Fruit fly (Drosophila melanogaster): ENCODE measurements around the gene Vajk1.

Gene Vajk1

dm6 chr2L:13923453-13923852 lies at the start of gene Vajk1:
Gene Vajk1 (minus strand): TSS chr2L:13923553.
- no peak for TF ChIP-seq noc (tag; optimal IDR thresholded peaks at IDR 0.05)

DNA sequence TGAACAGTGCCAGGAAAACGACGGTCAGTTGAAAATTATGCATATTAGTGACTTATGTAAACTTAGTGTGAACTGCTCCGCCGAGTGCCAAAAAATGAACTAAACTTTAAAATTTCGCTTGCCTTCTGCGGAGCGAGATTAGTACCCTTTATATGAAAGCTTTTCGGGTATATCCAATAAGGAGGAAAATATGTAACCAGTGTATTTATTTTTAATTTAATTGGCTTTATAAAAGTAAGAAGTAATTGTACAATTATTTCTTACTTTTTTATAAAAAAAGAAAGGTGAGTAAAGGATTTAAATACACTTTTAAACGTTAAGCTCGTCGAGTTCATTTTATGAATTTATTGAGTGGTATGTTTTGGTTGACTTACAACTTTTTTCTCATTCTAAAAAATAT lies 49.5 kb upstream of the Vajk1 start, which contains the start of gene He:
He (minus strand) TSS at position 101 of the 400 bp plus-strand sequence.
- TF ChIP-seq noc (tag; optimal IDR thresholded peaks at IDR 0.05) = no peak

dm6 chr2L:13969876-13970275 lies 46.5 kb upstream of the Vajk1 start, which contains the start of the genes NimB4 and NimB5:
Gene NimB4 (minus strand): TSS chr2L:13969976.
Gene NimB5 (plus strand): TSS chr2L:13970177.
- TF ChIP-seq noc (tag; optimal IDR thresholded peaks at IDR 0.05) = no peak

- TF ChIP-seq noc (tag; optimal IDR thresholded peaks at IDR 0.05) = no peak
These were observed 44.5 kb upstream of the Vajk1 start, which contains the start of gene NimB3 for dm6 chr2L:13967846-13968350. Gene NimB3 (minus strand): TSS chr2L:13967985.

DNA sequence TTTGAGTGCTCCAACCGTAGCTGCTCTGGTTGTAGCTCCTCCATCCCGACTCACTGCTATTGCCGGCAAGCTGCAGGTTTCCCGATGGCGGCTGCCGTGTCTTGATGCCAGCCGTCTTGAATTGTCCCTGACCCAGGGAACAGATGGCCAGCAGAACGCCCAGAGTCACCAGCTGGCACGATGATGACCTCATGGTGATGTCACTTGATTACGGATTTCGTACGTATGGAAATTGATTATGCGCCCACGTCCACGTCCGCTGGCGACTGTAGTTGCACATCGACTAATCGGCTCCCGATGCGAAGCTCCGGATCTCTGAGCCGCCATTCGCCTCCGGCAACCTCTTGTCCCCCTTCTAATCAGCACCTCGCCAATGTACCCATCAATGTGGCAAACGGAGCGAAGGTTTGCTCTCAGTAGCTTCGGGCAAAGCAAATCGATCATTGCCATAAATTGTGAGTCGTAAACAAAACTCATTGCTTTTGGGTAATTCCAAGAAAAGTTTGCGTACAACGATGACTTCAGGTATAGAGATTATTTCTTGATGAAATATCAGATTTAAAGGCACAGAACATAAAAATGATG lies 43.5 kb upstream of the Vajk1 start, which contains the start of gene NimB2:
NimB2 (minus strand) TSS at position 287 of the 585 bp plus-strand sequence.
- TF ChIP-seq noc (tag; optimal IDR thresholded peaks at IDR 0.05) = peak; percentile 4

dm6 chr2L:13963467-13964122 lies 40.2 kb upstream of the Vajk1 start, which contains the start of gene NimB1:
Gene NimB1 (plus strand): TSS chr2L:13963507.
- TF ChIP-seq noc (tag; optimal IDR thresholded peaks at IDR 0.05) = no peak

dm6 chr2L:13960399-13960798 lies 37.0 kb upstream of the Vajk1 start:
- TF ChIP-seq noc (tag; optimal IDR thresholded peaks at IDR 0.05) = no peak

DNA sequence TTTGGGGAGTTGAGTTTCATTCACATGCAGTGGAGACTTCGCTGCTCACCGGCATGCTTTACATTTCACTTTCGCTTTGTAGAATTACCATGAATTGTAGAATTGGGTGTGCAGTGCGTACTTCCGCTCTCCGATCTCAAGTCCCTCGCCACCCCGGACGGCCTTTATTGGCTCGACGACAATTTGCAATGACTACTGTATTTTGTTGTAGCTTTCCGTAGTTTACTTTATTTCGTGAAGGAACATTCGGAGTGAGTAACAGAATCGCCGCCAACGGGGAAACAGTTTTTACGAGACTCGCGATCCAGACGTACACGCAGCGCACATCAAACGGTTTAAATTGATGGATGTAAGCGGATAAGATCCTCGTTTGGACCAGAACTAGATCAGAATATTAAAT lies 33.9 kb upstream of the Vajk1 start, which contains the start of gene NimA:
NimA (plus strand) TSS at position 301 of the 400 bp plus-strand sequence.
- TF ChIP-seq noc (tag; optimal IDR thresholded peaks at IDR 0.05) = no peak

dm6 chr2L:13955775-13956174 lies 32.4 kb upstream of the Vajk1 start:
- no peak for TF ChIP-seq noc (tag; optimal IDR thresholded peaks at IDR 0.05)

DNA sequence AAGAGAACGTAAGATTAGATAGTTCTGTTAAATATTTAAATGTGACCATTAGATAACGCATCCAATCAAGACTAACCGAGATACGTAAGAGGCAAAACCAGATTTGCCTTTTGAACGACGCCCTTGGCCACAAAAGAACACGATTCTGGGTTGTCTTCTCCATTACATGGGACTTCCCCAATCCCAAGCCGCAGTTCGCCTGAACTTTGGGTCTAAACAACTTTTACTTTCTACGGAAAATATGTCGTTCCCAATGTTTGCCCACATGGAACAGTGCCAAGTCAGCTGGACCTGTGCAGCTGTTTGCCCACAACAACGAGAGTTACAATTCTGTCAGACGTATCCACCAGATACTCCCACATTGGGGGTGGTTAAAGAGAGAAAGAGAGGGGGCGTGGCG lies 26.4 kb upstream of the Vajk1 start:
- no peak for TF ChIP-seq noc (tag; optimal IDR thresholded peaks at IDR 0.05)

DNA sequence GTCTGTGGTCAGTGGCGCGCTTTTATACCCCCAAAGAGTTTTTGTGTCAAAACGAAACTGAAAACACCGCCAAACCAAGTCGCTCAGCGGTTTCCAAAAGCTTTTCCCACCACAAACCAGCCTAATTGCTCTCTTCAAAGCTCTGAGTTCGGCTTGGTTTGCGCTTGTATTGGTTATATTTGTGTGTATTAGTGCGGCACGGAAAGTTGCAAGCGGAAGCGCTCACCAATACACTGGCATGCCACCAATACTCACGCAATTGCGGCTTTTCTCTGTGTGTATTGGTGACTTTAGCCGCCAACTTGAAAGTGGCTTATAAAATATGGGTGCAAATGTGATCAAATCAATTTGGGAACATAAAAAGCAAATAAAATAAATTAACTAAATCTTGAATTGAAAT lies 24.1 kb upstream of the Vajk1 start, which contains the start of gene Vajk3:
Vajk3 (minus strand) TSS at position 1 of the 400 bp plus-strand sequence.
- no peak for TF ChIP-seq noc (tag; optimal IDR thresholded peaks at IDR 0.05)

DNA sequence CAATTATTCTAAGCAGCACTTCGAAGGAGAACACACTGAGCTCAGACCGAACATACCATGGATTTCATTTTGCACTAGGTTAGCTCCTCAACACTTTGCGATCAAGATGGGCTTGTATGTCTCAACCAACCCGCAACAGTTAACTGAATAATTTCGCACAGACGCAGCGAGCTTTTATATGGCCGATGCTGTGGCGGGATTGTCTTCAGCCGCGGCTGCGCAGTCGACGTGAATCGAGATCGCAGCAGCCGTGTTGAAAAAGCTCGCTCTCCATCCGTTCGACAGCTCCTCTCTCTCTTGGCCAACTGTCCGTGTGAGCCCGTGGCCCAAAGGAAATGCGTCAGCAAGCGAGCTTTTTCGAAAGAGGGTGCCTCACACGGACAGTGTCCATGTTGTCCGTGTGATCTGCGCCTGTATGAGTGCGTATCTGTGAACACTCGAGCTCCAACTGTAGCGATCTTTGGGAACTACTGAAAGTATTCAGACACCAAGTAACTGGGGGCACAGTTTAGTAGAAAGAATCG lies 11.3 kb upstream of the Vajk1 start, which contains the start of gene Vajk2:
Vajk2 (minus strand) TSS at position 151 of the 524 bp plus-strand sequence.
- TF ChIP-seq noc (tag; optimal IDR thresholded peaks at IDR 0.05) = no peak

DNA sequence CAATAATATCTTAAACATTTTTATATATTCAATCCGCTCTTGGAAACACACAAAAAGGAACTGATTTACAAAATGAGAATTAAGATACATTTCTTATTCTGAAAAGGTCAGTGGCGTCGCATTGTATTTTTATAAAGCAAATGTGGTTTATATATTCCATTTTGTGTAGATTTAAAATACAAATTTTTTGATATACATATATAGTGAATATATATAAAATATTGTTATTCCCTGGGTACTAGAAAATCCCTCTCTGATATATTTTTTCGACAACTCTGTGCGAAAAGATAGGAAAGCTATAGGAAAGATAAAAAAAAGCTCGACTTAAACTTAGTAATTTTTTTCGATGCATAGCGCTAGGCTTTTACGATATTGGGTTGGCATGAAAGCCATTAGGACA lies 8.0 kb upstream of the Vajk1 start, which contains the start of gene CG42711:
CG42711 (minus strand) TSS at position 45 of the 400 bp plus-strand sequence.
- TF ChIP-seq noc (tag; optimal IDR thresholded peaks at IDR 0.05) = no peak

- no peak for TF ChIP-seq noc (tag; optimal IDR thresholded peaks at IDR 0.05)
These were observed 5.1 kb upstream of the Vajk1 start for dm6 chr2L:13928461-13928860.

DNA sequence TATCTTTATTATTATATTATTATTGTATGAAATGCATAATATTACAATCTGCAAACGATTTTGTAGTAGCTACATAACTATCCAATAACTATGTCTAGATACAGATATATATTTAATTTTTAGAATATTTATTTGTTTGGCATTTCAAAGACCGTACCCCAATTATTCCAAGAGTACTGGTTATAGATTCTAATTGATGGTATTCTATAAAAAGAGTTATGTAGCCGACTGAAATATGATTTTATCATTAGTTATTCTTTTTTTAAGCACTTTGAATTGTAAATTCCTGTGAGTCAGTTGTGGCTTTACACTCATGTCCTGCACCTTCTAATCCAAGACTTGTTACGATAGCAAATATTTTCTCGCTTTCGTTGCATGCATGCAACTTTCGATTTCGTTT lies 2.3 kb upstream of the Vajk1 start:
- TF ChIP-seq noc (tag; optimal IDR thresholded peaks at IDR 0.05) = no peak

- no peak for TF ChIP-seq noc (tag; optimal IDR thresholded peaks at IDR 0.05)
These were observed 631 bp upstream of the Vajk1 start for dm6 chr2L:13923984-13924383.

Measured in whole organism, larva.